Worm (Caenorhabditis elegans): ENCODE results near the gene C02B8.7.

The C02B8.7 gene

DNA sequence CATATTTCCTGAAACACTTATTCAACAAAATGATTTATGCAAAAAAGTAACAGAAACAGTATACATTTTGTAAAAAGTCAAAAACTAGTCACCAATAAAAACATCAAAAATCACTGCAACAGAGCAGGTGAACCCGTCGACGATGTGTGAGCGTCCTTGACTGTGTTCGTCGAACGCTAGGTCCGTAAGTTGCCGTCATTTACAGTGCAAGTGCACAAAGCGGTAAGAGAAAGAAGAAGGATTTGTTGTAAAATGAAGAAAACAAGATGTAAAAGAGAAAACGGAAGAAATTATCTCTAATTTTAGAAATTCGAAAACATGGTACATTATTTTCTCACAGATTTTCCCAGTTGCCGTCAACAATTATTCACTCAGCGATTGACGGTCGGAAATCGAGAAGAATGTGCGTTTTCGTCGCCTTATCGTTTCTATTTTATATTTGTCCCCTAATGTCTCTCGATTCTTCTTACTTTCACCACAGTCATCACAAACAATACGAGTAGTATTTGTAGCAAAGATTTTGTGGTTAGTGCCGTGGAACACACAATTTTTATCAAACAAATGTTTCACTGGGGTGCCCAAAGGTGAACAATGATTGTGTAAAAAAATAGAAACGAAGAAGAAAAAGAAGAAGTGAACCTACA is 48.3 kb downstream of the C02B8.7 start (continued):
- TF ChIP-seq efl-1 (optimal IDR thresholded peaks at IDR 0.05) (no peak), efl-1 (GFP tag; optimal IDR thresholded peaks at IDR 0.05 in 1 of 2) (peak; percentile 12 to 69), swsn-7 (tag; optimal IDR thresholded peaks at IDR 0.05) (peak; percentile 9)

DNA sequence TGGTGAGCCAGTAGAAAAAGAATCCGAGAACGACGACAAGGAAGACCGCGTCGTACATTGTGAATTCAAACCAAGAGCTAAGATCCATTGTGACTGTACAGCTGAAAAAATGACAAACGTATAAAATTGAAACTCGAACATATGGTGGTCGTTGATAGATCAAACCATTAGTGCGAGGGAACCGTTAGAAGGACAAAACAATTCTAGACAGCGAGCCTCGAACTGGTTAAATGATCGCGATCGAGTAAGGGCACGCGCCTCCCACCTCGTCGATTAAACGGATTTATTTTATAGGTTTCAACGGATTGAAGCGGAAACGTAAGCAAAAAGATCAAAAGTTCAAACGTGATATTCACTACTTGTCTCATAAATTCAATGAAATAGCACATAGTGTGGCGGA is 49.2 kb downstream of the C02B8.7 start, which contains the start of gene vem-1:
Gene vem-1 (minus strand): TSS at position 101 of the 400 bp plus-strand sequence.
- TF ChIP-seq nhr-85 (tag) (peak; percentile 15), ceh-8 (GFP tag; optimal IDR thresholded peaks at IDR 0.05) (no peak)
